Fruit fly (Drosophila melanogaster): ENCODE measurements around the gene Sfp26Ad.

Gene Sfp26Ad

dm6 chr2L:5927363-5927762 lies 15.7 kb downstream of the Sfp26Ad start:
- no peak for TF ChIP-seq CG9948 (tag; optimal IDR thresholded peaks at IDR 0.05)
- TF ChIP-seq fd96Ca (GFP tag; IDR thresholded peaks at IDR 0.05): no peak
- no peak for TF ChIP-seq CG8301 (tag; optimal IDR thresholded peaks at IDR 0.05)
- TF ChIP-seq CG34367 (tag; optimal IDR thresholded peaks at IDR 0.05): no peak
- no peak for TF ChIP-seq CG10348 (GFP tag; IDR thresholded peaks at IDR 0.05)

- TF ChIP-seq CG17806 (tag; optimal IDR thresholded peaks at IDR 0.05) (no peak), Snoo (tag; optimal IDR thresholded peaks at IDR 0.05) (no peak), rn (GFP tag; IDR thresholded peaks at IDR 0.05) (no peak), CG12605 (GFP tag; IDR thresholded peaks at IDR 0.05) (no peak), CG9948 (tag; optimal IDR thresholded peaks at IDR 0.05) (no peak), fd96Ca (GFP tag; IDR thresholded peaks at IDR 0.05) (no peak), CG15710 (tag; optimal IDR thresholded peaks at IDR 0.05) (no peak), CG34367 (tag; optimal IDR thresholded peaks at IDR 0.05) (no peak), CG32121 (GFP tag; IDR thresholded peaks at IDR 0.05) (no peak), CG8159 (tag; optimal IDR thresholded peaks at IDR 0.05) (no peak), Pif1B (GFP tag; optimal IDR thresholded peaks at IDR 0.05) (no peak), Pif1A (GFP tag; optimal IDR thresholded peaks at IDR 0.05) (no peak), gl (tag; optimal IDR thresholded peaks at IDR 0.05) (no peak), D1 (tag; optimal IDR thresholded peaks at IDR 0.05) (no peak), CG10348 (GFP tag; IDR thresholded peaks at IDR 0.05) (no peak), CG8301 (tag; optimal IDR thresholded peaks at IDR 0.05) (no peak), CG14655 (GFP tag; optimal IDR thresholded peaks at IDR 0.05) (no peak), EcR (GFP tag; optimal IDR thresholded peaks at IDR 0.05) (no peak)
Observed at dm6 chr2L:5925637-5926036, 17.5 kb downstream of the Sfp26Ad start, which contains the start of gene dsf. dsf (plus strand) TSS chr2L:5925937.

- TF ChIP-seq CG4496 (GFP tag; IDR thresholded peaks at IDR 0.05) (no peak), CG8159 (tag; optimal IDR thresholded peaks at IDR 0.05) (no peak), D1 (tag; optimal IDR thresholded peaks at IDR 0.05) (no peak), Snoo (tag; optimal IDR thresholded peaks at IDR 0.05) (no peak)
Observed at dm6 chr2L:5925164-5925563, 17.9 kb downstream of the Sfp26Ad start.

dm6 chr2L:5923603-5924138 lies 19.4 kb downstream of the Sfp26Ad start, which contains the start of gene CG9016:
CG9016 (minus strand) TSS chr2L:5923653.
- TF ChIP-seq CG10348 (GFP tag; IDR thresholded peaks at IDR 0.05) (no peak), Pif1B (GFP tag; optimal IDR thresholded peaks at IDR 0.05) (no peak), Pif1A (GFP tag; optimal IDR thresholded peaks at IDR 0.05) (no peak), D1 (tag; optimal IDR thresholded peaks at IDR 0.05) (no peak), CG34367 (tag; optimal IDR thresholded peaks at IDR 0.05) (no peak), CG15710 (tag; optimal IDR thresholded peaks at IDR 0.05) (no peak), CG32121 (GFP tag; IDR thresholded peaks at IDR 0.05) (no peak), CG14655 (GFP tag; optimal IDR thresholded peaks at IDR 0.05) (no peak), CG13204 (GFP tag; optimal IDR thresholded peaks at IDR 0.05) (no peak), CG12605 (GFP tag; IDR thresholded peaks at IDR 0.05) (no peak), Ets98B (GFP tag; IDR thresholded peaks at IDR 0.05) (no peak), CG17806 (tag; optimal IDR thresholded peaks at IDR 0.05) (no peak), Snoo (tag; optimal IDR thresholded peaks at IDR 0.05) (no peak), CG4496 (GFP tag; IDR thresholded peaks at IDR 0.05) (no peak), rn (GFP tag; IDR thresholded peaks at IDR 0.05) (no peak), EcR (GFP tag; optimal IDR thresholded peaks at IDR 0.05) (no peak), CG8159 (tag; optimal IDR thresholded peaks at IDR 0.05) (no peak), CG8301 (tag; optimal IDR thresholded peaks at IDR 0.05) (no peak)

dm6 chr2L:5910189-5910588 lies 32.9 kb downstream of the Sfp26Ad start, which contains the start of gene CG14000:
CG14000 (minus strand) TSS chr2L:5910289.
- TF ChIP-seq CG12605 (GFP tag; IDR thresholded peaks at IDR 0.05) (no peak), CG8301 (tag; optimal IDR thresholded peaks at IDR 0.05) (no peak), Pif1B (GFP tag; optimal IDR thresholded peaks at IDR 0.05) (no peak), D1 (tag; optimal IDR thresholded peaks at IDR 0.05) (no peak), gl (tag; optimal IDR thresholded peaks at IDR 0.05) (no peak), Pif1A (GFP tag; optimal IDR thresholded peaks at IDR 0.05) (no peak), Snoo (tag; optimal IDR thresholded peaks at IDR 0.05) (no peak), CG8159 (tag; optimal IDR thresholded peaks at IDR 0.05) (no peak), EcR (GFP tag; optimal IDR thresholded peaks at IDR 0.05) (no peak), fd96Ca (GFP tag; IDR thresholded peaks at IDR 0.05) (no peak)

- TF ChIP-seq CG13204 (GFP tag; optimal IDR thresholded peaks at IDR 0.05): peak; percentile 0
- peak; percentile 45; the same call in 1 of the 2 replicates for TF ChIP-seq CG12605 (GFP tag; IDR thresholded peaks at IDR 0.05)
- TF ChIP-seq CG32121 (GFP tag; IDR thresholded peaks at IDR 0.05): 0 out of 2 replicates have a peak, but pooled peaks have one; percentile 12
- no peak for TF ChIP-seq fd96Ca (GFP tag; IDR thresholded peaks at IDR 0.05)
- no peak for TF ChIP-seq CG14655 (GFP tag; optimal IDR thresholded peaks at IDR 0.05)
- TF ChIP-seq CG34367 (tag; optimal IDR thresholded peaks at IDR 0.05): no peak
- TF ChIP-seq Pif1B (GFP tag; optimal IDR thresholded peaks at IDR 0.05): peak; percentile 21
- no peak for TF ChIP-seq gl (tag; optimal IDR thresholded peaks at IDR 0.05)
- TF ChIP-seq Ets98B (GFP tag; IDR thresholded peaks at IDR 0.05): no peak
- TF ChIP-seq CG8301 (tag; optimal IDR thresholded peaks at IDR 0.05): no peak
- no peak for TF ChIP-seq D1 (tag; optimal IDR thresholded peaks at IDR 0.05)
- no peak for TF ChIP-seq CG8159 (tag; optimal IDR thresholded peaks at IDR 0.05)
- peak; percentile 60 for TF ChIP-seq EcR (GFP tag; optimal IDR thresholded peaks at IDR 0.05)
- TF ChIP-seq CG10348 (GFP tag; IDR thresholded peaks at IDR 0.05): no peak
- no peak for TF ChIP-seq rn (GFP tag; IDR thresholded peaks at IDR 0.05)
- TF ChIP-seq CG17806 (tag; optimal IDR thresholded peaks at IDR 0.05): no peak
- TF ChIP-seq CG4496 (GFP tag; IDR thresholded peaks at IDR 0.05): no peak
- no peak for TF ChIP-seq CG9948 (tag; optimal IDR thresholded peaks at IDR 0.05)
- TF ChIP-seq CG15710 (tag; optimal IDR thresholded peaks at IDR 0.05): no peak
Observed at dm6 chr2L:5906893-5907850, 35.9 kb downstream of the Sfp26Ad start, which contains the start of gene bchs. bchs (plus strand) TSS chr2L:5907169.
